Fruit fly (Drosophila melanogaster): ENCODE data around the gene Kdsr.

Gene Kdsr

dm6 chr3R:25258628-25259240 lies 3.6 kb downstream of the Kdsr start, which contains the start of gene CG11857 (continued):
- TF ChIP-seq Smox (GFP tag; optimal IDR thresholded peaks at IDR 0.05) (peak; percentile 97), CG11902 (GFP tag; optimal IDR thresholded peaks at IDR 0.05) (peak; percentile 96), fd59A (GFP tag; optimal IDR thresholded peaks at IDR 0.05) (peak; percentile 91), CG8319 (GFP tag; optimal IDR thresholded peaks at IDR 0.05) (peak; percentile 93), Gug (GFP tag; IDR thresholded peaks at IDR 0.05) (peak; percentile 98), Sox15 (GFP tag; optimal IDR thresholded peaks at IDR 0.05) (peak; percentile 96), dac (GFP tag; optimal IDR thresholded peaks at IDR 0.05) (peak; percentile 94), pdm3 (GFP tag; optimal IDR thresholded peaks at IDR 0.05) (peak; percentile 97), CG6163 (GFP tag; IDR thresholded peaks at IDR 0.05) (peak; percentile 98), cyc (GFP tag; optimal IDR thresholded peaks at IDR 0.05) (peak; percentile 97), CG6854 (GFP tag; optimal IDR thresholded peaks at IDR 0.05) (peak; percentile 76), CG1621 (tag; optimal IDR thresholded peaks at IDR 0.05) (peak; percentile 93), spab (GFP tag; optimal IDR thresholded peaks at IDR 0.05) (no peak), dsx (GFP tag; optimal IDR thresholded peaks at IDR 0.05; ENCODE audit: poor library complexity, severe bottlenecking) (peak; percentile 91), Sox14 (GFP tag; optimal IDR thresholded peaks at IDR 0.05) (peak; percentile 97), CG3032 (tag; optimal IDR thresholded peaks at IDR 0.05) (peak; percentile 98), fkh (GFP tag; optimal IDR thresholded peaks at IDR 0.05) (peak; percentile 86), Hr38 (GFP tag; optimal IDR thresholded peaks at IDR 0.05) (peak; percentile 82), Eip78C (GFP tag) (peak; percentile 98), CG11762 (GFP tag; optimal IDR thresholded peaks at IDR 0.05; ENCODE audit: insufficient read depth) (peak; percentile 90), CG7368 (GFP tag; optimal IDR thresholded peaks at IDR 0.05) (peak; percentile 93), Hr39 (GFP tag; optimal IDR thresholded peaks at IDR 0.05) (peak; percentile 98), lz (GFP tag; optimal IDR thresholded peaks at IDR 0.05) (peak; percentile 98), CG8119 (GFP tag; IDR thresholded peaks at IDR 0.05) (peak; percentile 90), fd85E (GFP tag; optimal IDR thresholded peaks at IDR 0.05) (no peak), CG4318 (GFP tag; optimal IDR thresholded peaks at IDR 0.05) (no peak), Ets21C (GFP tag; optimal IDR thresholded peaks at IDR 0.05) (peak; percentile 97), CG9139 (GFP tag; optimal IDR thresholded peaks at IDR 0.05) (no peak), Hr4 (GFP tag; optimal IDR thresholded peaks at IDR 0.05) (peak; percentile 97), CG31627 (GFP tag; optimal IDR thresholded peaks at IDR 0.05) (peak; percentile 98)

- TF ChIP-seq fd85E (GFP tag; optimal IDR thresholded peaks at IDR 0.05) (no peak), esn (GFP tag; optimal IDR thresholded peaks at IDR 0.05) (peak; percentile 37), CG7368 (GFP tag; optimal IDR thresholded peaks at IDR 0.05) (no peak), CG3919 (GFP tag; optimal IDR thresholded peaks at IDR 0.05) (no peak), Gug (GFP tag; IDR thresholded peaks at IDR 0.05) (no peak), CG11294 (GFP tag; IDR thresholded peaks at IDR 0.05) (no peak), Eip75B (GFP tag; optimal IDR thresholded peaks at IDR 0.05) (no peak), CG11902 (GFP tag; optimal IDR thresholded peaks at IDR 0.05) (no peak), CG31627 (GFP tag; optimal IDR thresholded peaks at IDR 0.05) (peak; percentile 4), Eip93F (GFP tag; optimal IDR thresholded peaks at IDR 0.05) (no peak)
Measured at dm6 chr3R:25249145-25250141, 12.9 kb downstream of the Kdsr start, which contains the start of gene Nup358. TSS of gene Nup358 (plus strand) at chr3R:25249348.

- peak; percentile 91 for TF ChIP-seq Sox14 (GFP tag; optimal IDR thresholded peaks at IDR 0.05)
- TF ChIP-seq Blimp-1 (GFP tag; optimal IDR thresholded peaks at IDR 0.05) = peak; percentile 90
- TF ChIP-seq CG11762 (GFP tag; optimal IDR thresholded peaks at IDR 0.05; ENCODE audit: insufficient read depth) = peak; percentile 88
- TF ChIP-seq esn (GFP tag; optimal IDR thresholded peaks at IDR 0.05) = peak; percentile 98
- TF ChIP-seq Sox102F (GFP tag; optimal IDR thresholded peaks at IDR 0.05) = peak; percentile 95
- TF ChIP-seq CG8632 (GFP tag; optimal IDR thresholded peaks at IDR 0.05) = peak; percentile 89
- TF ChIP-seq CG7368 (GFP tag; optimal IDR thresholded peaks at IDR 0.05) = peak; percentile 96
- peak; percentile 90 for TF ChIP-seq CG6808 (GFP tag; optimal IDR thresholded peaks at IDR 0.05)
- TF ChIP-seq CG32006 (GFP tag; optimal IDR thresholded peaks at IDR 0.05) = peak; percentile 75
- TF ChIP-seq svp (GFP tag) = no peak
- peak; percentile 96 for TF ChIP-seq Met (GFP tag; optimal IDR thresholded peaks at IDR 0.05)
- peak; percentile 88 for TF ChIP-seq CG10631 (GFP tag; optimal IDR thresholded peaks at IDR 0.05)
- TF ChIP-seq Smox (GFP tag; optimal IDR thresholded peaks at IDR 0.05) = peak; percentile 91
- peak; percentile 96 for TF ChIP-seq CG6163 (GFP tag; IDR thresholded peaks at IDR 0.05)
- peak; percentile 96 for TF ChIP-seq Eip75B (GFP tag; optimal IDR thresholded peaks at IDR 0.05)
- no peak for TF ChIP-seq Hr4 (GFP tag; optimal IDR thresholded peaks at IDR 0.05)
- peak; percentile 87 for TF ChIP-seq CG10669 (GFP tag; optimal IDR thresholded peaks at IDR 0.05)
Measured at dm6 chr3R:25247379-25247869, 14.9 kb downstream of the Kdsr start, which contains the start of the genes RpS27 and Nup37. TSS of gene RpS27 (minus strand) at chr3R:25247514. TSS of gene Nup37 (plus strand) at chr3R:25247658.

Data from whole organism, prepupa.